Fruit fly (Drosophila melanogaster): ENCODE measurements around the gene Fatp1.

- TF ChIP-seq Sin3A (optimal IDR thresholded peaks at IDR 0.05) (no peak), ttk (optimal IDR thresholded peaks at IDR 0.05) (no peak), h (optimal IDR thresholded peaks at IDR 0.05) (no peak), Myc (optimal IDR thresholded peaks at IDR 0.05) (no peak)
Measured at dm6 chr2L:10468978-10469377, 48.0 kb downstream of the Fatp1 start.
